Worm (Caenorhabditis elegans): ENCODE measurements around the gene try-3.

try-3 gene

DNA sequence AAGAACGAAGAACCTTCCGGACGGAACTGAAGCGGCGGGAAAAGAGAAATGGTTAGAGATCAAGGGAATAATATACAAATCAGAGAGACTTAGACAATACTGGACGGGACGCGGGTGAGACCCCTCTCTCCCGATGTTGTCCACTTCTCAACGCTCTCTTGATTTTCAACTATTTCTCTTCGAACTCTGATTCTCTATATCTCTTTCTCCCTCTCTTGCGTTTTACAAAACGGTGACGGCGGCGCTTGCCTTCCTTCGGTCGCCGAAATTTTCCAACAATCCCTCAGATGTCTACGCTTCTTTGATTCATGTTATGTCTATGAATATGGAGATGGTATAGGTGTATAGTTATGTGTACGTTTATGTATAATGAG, 19.8 kb downstream of the try-3 start:
- TF ChIP-seq sptf-1 (tag; optimal IDR thresholded peaks at IDR 0.05) (no peak), lin-35 (GFP tag; optimal IDR thresholded peaks at IDR 0.05) (peak; percentile 46 to 65), nhr-12 (tag; optimal IDR thresholded peaks at IDR 0.05) (no peak), unc-130 (tag; optimal IDR thresholded peaks at IDR 0.05) (no peak), unc-30 (tag; optimal IDR thresholded peaks at IDR 0.05) (no peak), C04F5.9 (tag; optimal IDR thresholded peaks at IDR 0.05) (no peak), efl-1 (optimal IDR thresholded peaks at IDR 0.05) (peak; percentile 61 to 67), efl-1 (GFP tag; optimal IDR thresholded peaks at IDR 0.05 in 1 of 2) (peak; percentile 0 to 87), ceh-82 (tag; optimal IDR thresholded peaks at IDR 0.05) (peak; percentile 2 to 13 (median 7)), fkh-8 (tag; optimal IDR thresholded peaks at IDR 0.05) (no peak), unc-86 (tag; optimal IDR thresholded peaks at IDR 0.05) (no peak), ceh-90 (tag; optimal IDR thresholded peaks at IDR 0.05) (no peak), C34B4.2 (tag; optimal IDR thresholded peaks at IDR 0.05) (no peak), tbx-2 (tag; optimal IDR thresholded peaks at IDR 0.05) (peak; percentile 22), lin-13 (GFP tag; optimal IDR thresholded peaks at IDR 0.05) (peak; percentile 35), efl-3 (GFP tag; optimal IDR thresholded peaks at IDR 0.05) (no peak), mab-9 (GFP tag; IDR thresholded peaks at IDR 0.05) (no peak), F16B12.6 (tag; optimal IDR thresholded peaks at IDR 0.05) (no peak), aha-1 (tag; optimal IDR thresholded peaks at IDR 0.05) (no peak), ama-1 (optimal IDR thresholded peaks at IDR 0.05) (no peak), snu-23 (GFP tag; optimal IDR thresholded peaks at IDR 0.05) (peak; percentile 78), elt-3 (tag; optimal IDR thresholded peaks at IDR 0.05) (peak in 2 of 6 experiments; percentile 18 to 28), rnt-1 (tag; optimal IDR thresholded peaks at IDR 0.05) (peak; percentile 59), C16A3.4 (tag; optimal IDR thresholded peaks at IDR 0.05) (peak; percentile 49), pax-3 (tag; optimal IDR thresholded peaks at IDR 0.05) (no peak), lin-14 (GFP tag; optimal IDR thresholded peaks at IDR 0.05) (peak; percentile 80), lsy-2 (tag; optimal IDR thresholded peaks at IDR 0.05) (peak; percentile 51 to 63), unc-98 (GFP tag; IDR thresholded peaks at IDR 0.05) (no peak), pag-3 (tag; optimal IDR thresholded peaks at IDR 0.05; ENCODE audit: borderline replicate concordance, insufficient read depth) (no peak), lin-15B (tag; optimal IDR thresholded peaks at IDR 0.05) (no peak), nhr-20 (tag; optimal IDR thresholded peaks at IDR 0.05) (peak; percentile 74), nhr-11 (tag; optimal IDR thresholded peaks at IDR 0.05) (no peak), zag-1 (tag; optimal IDR thresholded peaks at IDR 0.05) (no peak), swsn-7 (tag; optimal IDR thresholded peaks at IDR 0.05) (peak; percentile 53), dsc-1 (tag; optimal IDR thresholded peaks at IDR 0.05) (peak; percentile 3), ceh-88 (GFP tag; IDR thresholded peaks at IDR 0.05) (no peak), xbp-1 (tag; optimal IDR thresholded peaks at IDR 0.05) (peak; percentile 46), mdl-1 (tag; optimal IDR thresholded peaks at IDR 0.05) (peak in 1 of 2 experiments; percentile 30), ztf-4 (tag; optimal IDR thresholded peaks at IDR 0.05) (peak; percentile 4), fkh-4 (tag; optimal IDR thresholded peaks at IDR 0.05; ENCODE audit: borderline replicate concordance) (no peak), nhr-90 (tag; optimal IDR thresholded peaks at IDR 0.05; ENCODE audit: poor library complexity) (peak; percentile 65), nhr-19 (GFP tag; conservative IDR thresholded peaks at IDR 0.05) (peak; percentile 31; the same call in 1 of the 2 replicates), lir-3 (tag; optimal IDR thresholded peaks at IDR 0.05; ENCODE audit: poor library complexity) (peak; percentile 4), mep-1 (tag; optimal IDR thresholded peaks at IDR 0.05) (peak; percentile 76), fkh-10 (GFP tag; optimal IDR thresholded peaks at IDR 0.05) (no peak), ceh-63 (GFP tag; optimal IDR thresholded peaks at IDR 0.05) (no peak), nhr-77 (tag; optimal IDR thresholded peaks at IDR 0.05) (peak; percentile 8), snpc-4 (tag; optimal IDR thresholded peaks at IDR 0.05) (no peak), nhr-47 (tag; optimal IDR thresholded peaks at IDR 0.05) (peak; percentile 47), nhr-71 (tag; optimal IDR thresholded peaks at IDR 0.05) (peak; percentile 77), nhr-28 (tag; optimal IDR thresholded peaks at IDR 0.05) (no peak), zip-4 (GFP tag; optimal IDR thresholded peaks at IDR 0.05) (no peak), sup-37 (GFP tag; optimal IDR thresholded peaks at IDR 0.05) (no peak), blmp-1 (tag; optimal IDR thresholded peaks at IDR 0.05) (peak; percentile 55)
